Worm (Caenorhabditis elegans): ENCODE data around the gene zmp-1.

- no peak for TF ChIP-seq pha-4 (tag; optimal IDR thresholded peaks at IDR 0.05)
- no peak for TF ChIP-seq ceh-79 (tag; optimal IDR thresholded peaks at IDR 0.05)
- no peak for TF ChIP-seq snpc-3.4 (tag; optimal IDR thresholded peaks at IDR 0.05)
- TF ChIP-seq C06A6.2 (GFP tag; conservative IDR thresholded peaks at IDR 0.05): no peak
- no peak for TF ChIP-seq ceh-100 (GFP tag; IDR thresholded peaks at IDR 0.05)
- TF ChIP-seq mxl-1 (tag; optimal IDR thresholded peaks at IDR 0.05): no peak
- no peak for TF ChIP-seq athp-1 (tag; optimal IDR thresholded peaks at IDR 0.05)
Observed at ce11 chrIII:5897468-5897867, 35.3 kb downstream of the zmp-1 start.

Measured in whole organism, young adult.